Fruit fly (Drosophila melanogaster): ENCODE data around the gene CG17111.
A peak's percentile ranks its signal among the peaks of the same experiment; 100 is the strongest.

CG17111 gene

DNA sequence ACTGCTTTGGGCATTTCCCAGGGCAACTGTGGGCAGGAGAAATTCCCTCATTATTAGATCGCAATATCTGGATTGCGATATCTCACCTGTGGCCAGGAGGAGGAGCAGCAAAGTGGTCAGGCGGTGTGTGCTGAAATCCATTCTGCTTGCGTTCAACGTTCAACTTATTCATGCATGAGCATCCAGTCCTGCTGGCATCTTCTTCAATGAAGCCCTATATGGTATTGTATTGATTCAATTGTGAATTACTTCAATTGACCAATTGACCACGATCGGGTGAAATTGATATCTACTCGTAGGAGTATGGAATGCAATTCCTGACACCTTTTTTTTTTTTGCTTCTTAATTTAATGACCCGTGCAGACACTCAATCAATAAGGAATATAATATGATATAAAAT is 10.9 kb downstream of the CG17111 start:
- TF ChIP-seq CG8478 (optimal IDR thresholded peaks at IDR 0.05) = no peak
- TF ChIP-seq CTCF (optimal IDR thresholded peaks at IDR 0.05) = no peak

DNA sequence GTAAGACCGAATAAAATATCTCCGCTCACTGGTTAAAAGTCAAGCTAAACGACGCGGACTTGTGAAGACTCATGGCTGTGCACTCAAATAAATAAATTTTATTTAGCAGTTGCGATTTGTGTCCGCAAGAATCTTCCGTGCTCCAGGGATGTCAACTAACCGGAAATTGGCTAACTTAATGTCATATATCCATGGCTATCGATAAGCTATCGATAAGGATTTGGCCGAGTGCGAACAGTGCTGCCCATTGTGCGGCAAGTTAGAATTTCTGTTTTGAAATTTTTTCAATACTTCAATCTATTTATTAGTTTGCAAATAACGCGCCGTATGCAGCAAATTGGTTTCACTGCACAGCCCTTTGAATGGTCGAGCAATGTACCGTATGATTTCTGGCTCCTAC is 13.1 kb downstream of the CG17111 start, which contains the start of gene p53:
Gene p53 (minus strand): TSS at position 147 of the 400 bp plus-strand sequence.
- no peak for TF ChIP-seq CG8478 (optimal IDR thresholded peaks at IDR 0.05)
- TF ChIP-seq CTCF (optimal IDR thresholded peaks at IDR 0.05) = peak in 1 of 2 experiments; percentile 3

DNA sequence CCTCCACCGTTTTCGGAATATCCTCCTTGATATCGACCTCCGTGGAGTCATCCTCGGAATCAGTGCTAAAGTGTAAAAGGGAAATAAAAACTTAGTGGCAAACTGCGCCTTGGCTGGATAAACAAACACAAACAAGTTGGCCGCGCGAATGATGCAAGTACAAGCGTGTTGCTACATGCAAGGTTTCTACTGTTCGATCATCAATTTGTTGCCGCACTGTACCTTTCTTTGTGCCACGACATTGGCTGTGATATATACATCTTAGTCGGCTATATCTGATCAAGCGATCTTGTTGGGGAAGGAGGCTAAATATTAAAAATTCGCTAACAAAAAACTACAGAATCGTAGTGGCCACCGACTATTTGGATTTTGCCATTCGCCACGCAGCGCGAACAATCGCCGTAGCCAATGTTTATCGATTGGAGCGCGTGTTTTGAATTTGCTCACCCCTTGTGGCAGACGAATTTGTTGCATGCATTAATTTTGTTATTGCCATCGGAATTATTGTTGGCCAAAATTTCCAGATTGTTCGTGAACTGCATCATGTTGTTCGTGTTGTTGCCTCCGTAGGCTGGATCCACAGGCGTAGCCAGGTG is 13.8 kb downstream of the CG17111 start:
- TF ChIP-seq CG8478 (optimal IDR thresholded peaks at IDR 0.05) (no peak), CTCF (optimal IDR thresholded peaks at IDR 0.05) (no peak)

DNA sequence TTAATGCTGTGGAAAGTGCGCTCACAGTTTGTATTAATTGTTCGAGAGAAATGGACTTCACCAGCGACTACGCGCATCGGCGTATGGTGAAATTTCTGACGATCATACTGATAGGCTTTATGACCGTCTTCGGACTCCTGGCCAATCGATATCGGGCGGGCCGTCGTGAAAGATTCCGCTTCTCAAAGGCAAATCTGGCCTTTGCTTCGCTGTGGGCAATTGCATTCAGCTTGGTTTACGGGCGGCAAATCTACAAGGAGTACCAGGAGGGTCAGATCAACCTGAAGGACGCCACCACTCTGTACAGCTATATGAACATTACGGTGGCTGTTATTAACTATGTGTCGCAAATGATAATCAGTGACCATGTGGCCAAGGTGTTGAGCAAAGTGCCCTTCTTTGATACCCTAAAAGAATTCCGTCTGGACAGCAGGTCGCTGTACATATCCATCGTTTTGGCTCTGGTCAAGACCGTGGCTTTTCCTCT is 15.4 kb downstream of the CG17111 start, which contains the start of gene Gr94a:
Gene Gr94a (plus strand): TSS at position 51 of the 487 bp plus-strand sequence.
- TF ChIP-seq CG8478 (optimal IDR thresholded peaks at IDR 0.05) (no peak), CTCF (optimal IDR thresholded peaks at IDR 0.05) (no peak)

DNA sequence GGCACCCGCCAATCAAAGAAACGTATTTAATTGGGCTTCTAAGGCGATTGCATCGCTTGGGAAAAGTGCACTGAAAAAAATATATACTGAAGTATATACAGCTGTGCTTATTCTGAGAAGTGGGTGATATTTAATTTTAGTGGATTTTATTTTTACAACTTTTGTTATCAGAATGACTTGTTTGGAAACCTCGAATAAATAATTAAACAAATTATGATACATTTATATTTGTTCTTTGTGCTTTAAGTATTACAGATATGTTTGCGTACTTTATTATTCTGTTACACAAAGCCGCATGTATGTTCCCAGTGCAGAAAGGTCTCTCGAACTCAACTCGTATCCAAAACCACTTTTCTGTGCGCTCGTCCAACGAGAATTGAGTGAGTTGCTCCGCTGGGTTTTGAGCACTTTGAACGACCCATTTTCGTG is 18.4 kb downstream of the CG17111 start:
- no peak for TF ChIP-seq CG8478 (optimal IDR thresholded peaks at IDR 0.05)
- no peak for TF ChIP-seq CTCF (optimal IDR thresholded peaks at IDR 0.05)

DNA sequence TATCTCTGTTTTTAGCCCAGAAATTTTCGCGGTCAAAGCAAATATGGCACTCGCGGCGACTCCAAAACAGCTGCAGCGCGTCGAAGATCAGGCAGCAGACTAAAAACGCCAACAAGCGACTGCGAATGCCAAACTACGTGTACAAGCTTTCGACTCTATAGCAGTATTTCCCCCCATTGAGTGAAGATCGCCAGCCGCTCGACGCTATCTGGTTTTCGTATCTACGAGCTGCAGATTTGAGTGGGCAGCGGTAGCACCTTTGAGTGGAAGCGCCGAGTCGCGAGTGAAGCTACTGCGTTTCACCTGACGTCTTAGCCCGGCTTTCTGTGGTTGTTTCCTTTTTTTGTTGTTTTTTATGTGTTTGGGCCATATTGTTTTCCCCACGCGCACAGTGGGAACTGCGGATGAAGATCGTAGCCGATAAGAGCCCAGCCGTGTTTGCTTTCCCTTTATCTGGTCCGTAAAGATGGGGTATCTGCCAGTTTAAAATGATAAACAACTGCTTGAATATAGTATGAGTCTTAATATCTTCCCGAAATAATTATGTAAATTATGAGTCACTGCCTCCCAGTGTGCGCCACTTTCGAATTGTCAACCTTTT is 18.9 kb downstream of the CG17111 start, which contains the start of gene CG17121:
Gene CG17121 (minus strand): TSS at position 126 of the 601 bp plus-strand sequence.
- no peak for TF ChIP-seq CTCF (optimal IDR thresholded peaks at IDR 0.05)
- TF ChIP-seq CG8478 (optimal IDR thresholded peaks at IDR 0.05) = no peak

DNA sequence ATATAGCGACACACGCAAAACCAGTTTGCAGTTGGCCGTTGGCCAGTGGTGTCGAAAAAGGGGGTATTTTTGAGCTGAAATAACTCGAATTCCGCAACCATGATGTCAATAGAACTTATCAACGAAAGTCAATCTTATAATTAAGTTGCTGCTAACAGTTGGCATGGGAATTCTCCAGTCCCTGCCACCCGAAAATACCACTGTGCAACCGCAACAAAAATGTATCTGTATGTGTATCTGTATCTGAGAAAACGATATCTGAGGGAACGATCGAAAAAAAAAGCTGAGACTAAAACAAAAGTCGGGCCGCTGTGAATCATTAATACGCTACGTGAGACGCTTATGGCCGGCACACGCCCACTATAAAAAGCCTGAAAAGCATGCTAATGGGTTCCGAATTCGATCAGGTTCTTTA is 20.5 kb downstream of the CG17111 start:
- TF ChIP-seq CG8478 (optimal IDR thresholded peaks at IDR 0.05) = no peak
- TF ChIP-seq CTCF (optimal IDR thresholded peaks at IDR 0.05) = no peak

DNA sequence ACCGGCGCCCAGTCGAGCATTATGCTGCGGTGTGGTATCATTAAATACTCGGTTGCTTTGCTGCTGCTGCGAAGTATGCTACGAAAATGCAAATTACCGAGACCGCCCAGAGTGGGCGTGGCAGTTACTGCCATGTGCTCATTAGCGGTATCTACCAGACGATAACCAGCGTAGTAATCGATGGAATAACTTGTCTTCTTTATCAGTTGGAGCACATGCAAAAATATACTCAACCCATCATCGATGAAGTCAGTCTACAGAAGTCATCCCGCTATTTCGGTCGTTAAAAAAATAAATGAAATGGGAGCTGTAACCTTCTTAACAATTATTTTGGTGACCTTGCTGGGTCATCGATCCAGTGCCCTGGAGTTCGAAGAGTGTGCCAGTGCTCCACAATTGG is 23.4 kb downstream of the CG17111 start, which contains the start of gene CG13837:
Gene CG13837 (plus strand): TSS at position 301 of the 400 bp plus-strand sequence.
- TF ChIP-seq CG8478 (optimal IDR thresholded peaks at IDR 0.05) = no peak

DNA sequence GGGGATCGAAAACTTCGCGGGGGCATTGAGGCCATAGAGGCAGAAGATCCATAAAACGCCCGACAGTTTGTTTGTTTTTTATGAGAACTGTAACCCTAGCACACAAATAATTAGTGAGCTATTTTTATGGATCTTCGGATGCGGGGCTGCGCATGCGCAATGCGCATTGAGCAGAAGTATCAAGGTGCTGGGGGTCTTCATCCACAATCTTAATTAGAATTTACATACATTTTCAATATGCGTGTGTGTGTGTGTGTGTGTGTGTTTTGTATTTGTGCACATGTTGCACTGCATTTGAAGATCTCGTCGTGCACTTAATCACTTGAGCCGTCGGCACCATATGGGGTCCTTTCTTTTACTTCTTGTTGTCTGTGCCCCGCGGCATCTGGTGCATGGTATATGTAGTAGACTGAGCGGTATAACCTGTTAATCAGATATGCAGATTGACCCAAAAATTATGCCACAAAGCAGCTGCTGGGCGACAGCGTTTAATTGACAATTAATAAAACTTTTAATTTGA is 24.3 kb downstream of the CG17111 start:
- TF ChIP-seq CTCF (optimal IDR thresholded peaks at IDR 0.05) (no peak), CG8478 (optimal IDR thresholded peaks at IDR 0.05) (no peak)

DNA sequence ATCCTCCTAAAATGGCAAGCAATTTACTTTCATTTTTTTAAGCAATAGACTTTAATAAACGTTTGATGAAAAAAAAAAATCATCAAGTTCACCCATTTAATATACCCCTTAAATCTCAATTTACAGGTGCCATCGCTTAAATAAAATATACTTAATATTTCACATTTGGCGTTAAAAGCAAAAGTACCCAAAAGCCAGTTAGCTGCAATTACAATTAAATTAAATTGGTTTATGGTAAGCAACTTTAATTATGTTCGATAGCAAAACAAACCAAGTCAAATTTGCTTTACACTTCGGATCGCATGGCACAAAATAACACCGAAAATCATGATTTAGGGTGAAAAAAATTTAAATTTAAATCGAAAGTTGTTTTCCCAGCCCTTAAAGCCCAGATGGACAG is 25.1 kb downstream of the CG17111 start, which contains the start of gene CG13838:
Gene CG13838 (plus strand): TSS at position 301 of the 400 bp plus-strand sequence.
- TF ChIP-seq CTCF (optimal IDR thresholded peaks at IDR 0.05) (no peak), CG8478 (optimal IDR thresholded peaks at IDR 0.05) (no peak)

DNA sequence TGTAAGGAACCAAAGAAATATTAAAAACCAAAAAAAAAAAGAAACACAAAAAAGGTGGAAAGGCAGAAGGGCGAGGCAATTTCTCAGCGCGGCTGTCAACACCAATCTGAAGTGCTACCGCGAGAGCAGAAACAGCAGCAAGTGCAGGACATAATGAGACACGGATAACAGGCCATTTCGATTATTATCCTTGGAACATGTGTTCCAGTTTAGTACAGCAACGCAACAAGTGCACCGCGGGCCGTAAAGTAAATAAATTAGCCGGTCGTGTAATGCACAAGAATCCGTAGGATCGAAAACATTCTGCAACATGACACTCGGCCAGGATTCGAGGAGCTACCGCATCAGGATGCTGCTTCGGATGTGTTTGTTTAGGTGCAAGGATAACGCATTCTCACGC is 29.0 kb downstream of the CG17111 start:
- TF ChIP-seq CG8478 (optimal IDR thresholded peaks at IDR 0.05) (no peak), CTCF (optimal IDR thresholded peaks at IDR 0.05) (no peak)

DNA sequence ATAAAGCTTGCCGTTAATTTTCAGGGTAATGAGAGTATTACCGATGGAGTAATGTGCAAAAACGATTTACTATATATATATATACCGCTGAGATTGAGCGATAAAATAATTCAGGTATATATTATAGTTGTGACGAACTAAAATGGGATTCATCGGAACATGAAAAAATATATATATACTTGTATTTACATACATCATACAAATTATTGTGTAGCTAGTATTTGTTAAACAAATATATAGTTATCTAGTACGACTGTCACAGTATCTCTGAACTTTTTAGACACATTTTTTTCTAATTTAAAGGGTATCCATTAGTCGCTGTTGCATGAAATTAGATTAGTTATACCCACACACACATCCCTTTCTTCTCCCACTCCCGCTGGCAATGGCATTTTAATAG is 30.7 kb downstream of the CG17111 start:
- TF ChIP-seq CG8478 (optimal IDR thresholded peaks at IDR 0.05) (no peak), CTCF (optimal IDR thresholded peaks at IDR 0.05) (no peak)

DNA sequence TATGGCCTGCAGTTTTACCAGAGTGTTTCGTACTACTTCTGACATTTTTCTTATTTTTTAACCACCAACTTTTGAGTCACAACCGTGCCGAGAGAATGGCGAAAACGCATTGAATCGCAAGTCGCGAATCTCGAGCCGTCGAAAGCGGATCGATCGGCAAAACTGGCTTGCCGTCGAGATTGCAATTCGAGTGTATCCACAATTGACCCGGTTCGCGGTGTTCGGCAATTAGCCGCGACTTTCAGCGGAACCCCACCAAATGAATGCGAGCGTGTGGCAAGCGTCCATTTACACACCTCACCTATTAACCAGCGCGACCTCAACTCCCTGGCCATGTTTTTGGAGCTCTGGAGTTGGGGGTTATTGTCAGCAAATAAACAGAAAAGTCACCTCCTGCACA is 31.6 kb downstream of the CG17111 start, which contains the start of gene CG13833:
Gene CG13833 (minus strand): TSS at position 101 of the 400 bp plus-strand sequence.
- no peak for TF ChIP-seq CG8478 (optimal IDR thresholded peaks at IDR 0.05)
- no peak for TF ChIP-seq CTCF (optimal IDR thresholded peaks at IDR 0.05)

DNA sequence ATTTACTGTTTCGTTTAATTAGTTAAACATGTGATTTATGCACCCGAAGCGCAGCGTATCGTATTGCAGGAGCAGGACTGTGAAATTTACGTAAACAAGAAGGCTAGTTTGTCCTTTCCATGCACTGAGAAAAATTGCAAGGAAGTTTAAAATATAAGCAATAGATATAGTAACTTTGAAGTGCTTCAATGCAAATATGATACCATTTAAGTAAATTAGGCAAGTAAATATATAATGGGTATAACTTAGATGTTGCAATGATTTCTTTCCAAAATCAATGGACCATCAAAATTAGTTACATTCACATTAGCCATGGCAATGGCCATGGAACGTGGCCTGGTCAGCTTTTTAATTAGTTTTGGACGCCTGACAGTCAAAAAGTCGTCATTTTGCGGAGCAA is 36.2 kb downstream of the CG17111 start:
- TF ChIP-seq CG8478 (optimal IDR thresholded peaks at IDR 0.05) = no peak
- no peak for TF ChIP-seq CTCF (optimal IDR thresholded peaks at IDR 0.05)

DNA sequence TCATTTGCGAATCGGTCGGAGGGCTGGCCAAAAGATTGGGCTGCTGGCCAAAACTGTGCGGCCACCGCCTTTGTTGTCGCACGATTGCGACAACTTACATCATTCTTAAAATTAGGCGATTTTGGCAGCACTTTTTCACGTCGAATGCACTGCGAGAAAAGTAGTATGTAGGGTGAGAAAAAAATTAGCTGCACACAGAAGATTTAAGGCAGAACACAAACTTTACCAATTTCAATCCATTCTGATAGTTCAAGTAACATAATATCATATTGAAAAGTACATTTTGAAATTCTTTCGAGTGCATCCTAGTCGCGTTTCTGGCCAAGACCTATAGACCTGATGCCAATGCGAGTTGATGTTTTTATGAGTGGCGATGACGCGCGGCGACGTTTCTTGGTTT is 38.6 kb downstream of the CG17111 start:
- TF ChIP-seq CTCF (optimal IDR thresholded peaks at IDR 0.05) (no peak), CG8478 (optimal IDR thresholded peaks at IDR 0.05) (no peak)

DNA sequence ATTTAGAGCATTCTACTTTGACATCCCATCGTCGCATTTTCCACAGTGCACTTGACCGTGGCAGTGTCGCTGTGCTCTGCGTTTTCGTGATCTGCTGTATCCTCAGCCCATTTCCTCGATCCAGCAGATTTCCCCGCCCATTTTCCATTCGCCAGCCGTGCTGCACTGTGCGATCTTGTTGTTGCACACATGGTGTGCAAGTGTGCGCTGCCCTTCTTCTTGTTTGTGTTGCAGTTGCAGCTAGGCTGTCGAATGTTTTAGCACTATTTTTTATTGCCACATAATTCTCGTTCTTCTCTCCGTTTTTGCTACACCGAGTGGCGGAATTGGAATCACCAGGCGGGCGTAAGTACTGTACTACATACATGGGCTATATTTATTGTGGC is 39.6 kb downstream of the CG17111 start:
- TF ChIP-seq CTCF (optimal IDR thresholded peaks at IDR 0.05) (no peak), CG8478 (optimal IDR thresholded peaks at IDR 0.05) (no peak)

Data from S2 (cell line).